Worm (Caenorhabditis elegans) whole organism, L1 larva: ENCODE results near the gene eral-1.

ENCODE experiments used
- alr-1 ChIP-seq: fragments of 200-800 bp; sonication (Bioruptor generic); optimal IDR thresholded peaks from 2 replicates; lab custom pipeline; 2018; ENCODE audit warnings: borderline replicate concordance, mild to moderate bottlenecking, missing genetic modification characterization, missing compliant biosample characterization
- aly-2 ChIP-seq: fragments of 150-350 bp; optimal IDR thresholded peaks from 2 replicates; lab custom pipeline; 2014; ENCODE audit warnings: missing biosample characterization, missing genetic modification characterization
- blmp-1 ChIP-seq: fragments of 150-350 bp; optimal IDR thresholded peaks from 2 replicates; lab custom pipeline; 2014; ENCODE audit warnings: missing biosample characterization, missing genetic modification characterization
- efl-1 ChIP-seq, 4 experiments: fragments of 150-350 bp; optimal IDR thresholded peaks in 3 of 4; peaks in 1 of 4; 1 replicate in 1 of 4; 2 replicates in 3 of 4; lab custom pipeline; 2014; ENCODE audit warnings: missing biosample characterization in 2 of 4, missing genetic modification characterization in 2 of 4, missing genetic modification reagents in 2 of 4
- elt-2 ChIP-seq: sonication (generic microtip); optimal IDR thresholded peaks from 2 replicates; lab custom pipeline; 2016; ENCODE audit warnings: missing genetic modification characterization, mild to moderate bottlenecking, inconsistent platforms, missing compliant biosample characterization, missing genetic modification reagents
- lin-13 ChIP-seq: fragments of 150-350 bp; optimal IDR thresholded peaks from 2 replicates; lab custom pipeline; 2014; ENCODE audit warnings: missing biosample characterization, missing genetic modification reagents, missing genetic modification characterization
- mep-1 ChIP-seq: fragments of 150-350 bp; optimal IDR thresholded peaks from 2 replicates; lab custom pipeline; 2014; ENCODE audit warnings: missing biosample characterization, missing genetic modification characterization
- nhr-11 ChIP-seq: fragments of 150-350 bp; optimal IDR thresholded peaks from 2 replicates; lab custom pipeline; 2014; ENCODE audit warnings: missing biosample characterization, missing genetic modification characterization
- nhr-28 ChIP-seq: fragments of 150-350 bp; optimal IDR thresholded peaks from 2 replicates; lab custom pipeline; 2014; ENCODE audit warnings: missing biosample characterization, missing genetic modification characterization
- nhr-77 ChIP-seq: fragments of 150-350 bp; optimal IDR thresholded peaks from 2 replicates; lab custom pipeline; 2014; ENCODE audit warnings: missing biosample characterization, missing genetic modification characterization
- pqm-1 ChIP-seq: sonication (generic microtip); optimal IDR thresholded peaks from 3 replicates; lab custom pipeline; 2017; ENCODE audit warnings: missing biosample characterization, missing genetic modification characterization
- sup-37 ChIP-seq: fragments of 200-800 bp; sonication (Bioruptor generic); optimal IDR thresholded peaks from 2 replicates; lab custom pipeline; 2018; ENCODE audit warnings: mild to moderate bottlenecking, missing genetic modification characterization, missing compliant biosample characterization
- unc-30 ChIP-seq: sonication (generic microtip); optimal IDR thresholded peaks from 2 replicates; lab custom pipeline; 2017; ENCODE audit warnings: missing biosample characterization, missing genetic modification characterization
- zag-1 ChIP-seq: fragments of 150-350 bp; optimal IDR thresholded peaks from 2 replicates; lab custom pipeline; 2014; ENCODE audit warnings: missing biosample characterization, missing genetic modification characterization

DNA sequence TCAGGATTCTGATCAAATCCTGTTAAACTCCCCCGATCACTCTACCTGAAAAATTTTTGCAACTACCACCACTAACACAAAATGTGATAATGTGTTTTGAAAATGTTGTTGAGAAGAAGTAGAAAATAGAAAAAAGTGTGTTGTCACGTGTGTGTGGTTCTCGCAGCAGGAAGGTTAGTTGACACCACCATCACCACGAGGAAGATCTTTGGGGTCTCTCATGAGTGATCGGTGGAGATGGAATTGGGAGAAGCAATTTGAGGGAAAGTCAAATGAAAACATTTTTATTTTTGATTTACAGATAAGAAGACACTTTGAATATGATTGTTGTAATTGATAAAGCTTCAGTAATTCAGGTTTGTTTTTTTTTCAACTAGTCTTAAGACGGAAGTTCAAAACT, 12.1 kb upstream of the eral-1 start:
- TF ChIP-seq alr-1 (tag; lab: Kevin White, UChicago) (no peak), nhr-77 (no peak), pqm-1 (tag; lab: Kevin White, UChicago) (no peak), aly-2 (tag; lab: Kevin White, UChicago) (no peak), unc-30 (tag; lab: Kevin White, UChicago) (no peak), mep-1 (peak; percentile 24), nhr-28 (tag; lab: Kevin White, UChicago) (no peak), sup-37 (GFP tag; lab: Kevin White, UChicago) (no peak), elt-2 (tag; lab: Kevin White, UChicago) (no peak), zag-1 (no peak), blmp-1 (tag; lab: Kevin White, UChicago) (peak; percentile 86), nhr-11 (no peak), lin-13 (GFP tag; lab: Kevin White, UChicago) (peak; percentile 44), efl-1 (optimal IDR thresholded peaks at IDR 0.05; lab: Kevin White, UChicago) (no peak), efl-1 (GFP tag; optimal IDR thresholded peaks at IDR 0.05 in 1 of 2; lab: Kevin White, UChicago) (peak in 1 of 2 experiments; percentile 90)
